Worm (Caenorhabditis elegans) whole organism, midembryonic: ENCODE data around the gene F56A8.9.

ENCODE experiments used
- T22C8.4 ChIP-seq: fragments of 200-800 bp; sonication (Bioruptor generic); IDR thresholded peaks from 2 replicates; pipeline ENCODE4 v1.3.6; 2022; ENCODE audit warnings: missing genetic modification characterization, missing compliant biosample characterization
- flt-1 ChIP-seq: fragments of 200-800 bp; sonication (Bioruptor generic); IDR thresholded peaks from 2 replicates; pipeline ENCODE4 v1.3.6; 2022; ENCODE audit warnings: missing genetic modification characterization, missing compliant biosample characterization
- klf-2 ChIP-seq: fragments of 200-800 bp; sonication (Bioruptor generic); conservative IDR thresholded peaks from 2 replicates; pipeline ENCODE4 v1.3.6; 2022; ENCODE audit warnings: missing genetic modification reagents, missing genetic modification characterization, missing compliant biosample characterization
- tab-1 ChIP-seq: fragments of 200-800 bp; sonication (Bioruptor generic); IDR thresholded peaks from 2 replicates; pipeline ENCODE4 v1.3.6; 2022; ENCODE audit warnings: missing genetic modification characterization, missing compliant biosample characterization
- ztf-23 ChIP-seq: fragments of 200-800 bp; sonication (Bioruptor generic); IDR thresholded peaks from 2 replicates; pipeline ENCODE4 v1.3.6; 2022; ENCODE audit warnings: missing genetic modification reagents, missing genetic modification characterization, missing compliant biosample characterization

DNA sequence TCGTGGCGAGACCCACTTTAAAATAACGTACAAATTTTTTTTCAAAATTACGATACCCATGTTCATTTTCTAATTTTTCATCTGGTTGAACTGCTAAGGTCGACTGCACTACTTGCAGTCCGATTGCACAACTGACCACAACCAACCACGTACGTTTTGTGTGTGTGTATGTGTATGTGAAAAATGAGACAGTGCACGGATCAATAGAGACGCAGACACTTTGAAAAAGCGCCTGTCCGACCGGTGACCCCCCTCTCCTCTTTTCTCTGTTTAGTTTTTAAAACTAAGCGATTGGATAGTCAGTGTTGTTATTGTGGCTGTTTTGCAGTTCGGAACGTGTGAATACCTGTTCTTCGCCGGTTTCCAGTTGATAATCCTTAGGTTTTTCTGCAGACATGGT, 4.3 kb downstream of the F56A8.9 start:
- TF ChIP-seq T22C8.4 (GFP tag; lab: Robert Waterston, UW) (no peak), flt-1 (GFP tag; lab: Robert Waterston, UW) (0 out of 2 replicates have a peak, but pooled peaks have one; percentile 17), tab-1 (GFP tag; lab: Robert Waterston, UW) (no peak), ztf-23 (no peak), klf-2 (GFP tag; lab: Robert Waterston, UW) (no peak)
